Fruit fly (Drosophila melanogaster) whole organism, pupa: ENCODE results near the gene CG6171.

Experiments
- CG10348 ChIP-seq: fragments of 200-800 bp; sonication (Bioruptor generic); IDR thresholded peaks from 2 replicates; pipeline ENCODE4 v1.3.6; 2022; ENCODE audit warnings: missing biosample characterization, missing genetic modification characterization
- CG13204 ChIP-seq: fragments of 200-800 bp; sonication (Bioruptor generic); optimal IDR thresholded peaks from 2 replicates; lab custom pipeline; 2018; ENCODE audit warnings: missing biosample characterization, mild to moderate bottlenecking, missing genetic modification characterization, moderate library complexity
- CG14655 ChIP-seq: fragments of 200-800 bp; sonication (Bioruptor generic); optimal IDR thresholded peaks from 3 replicates; lab custom pipeline; 2017; ENCODE audit warnings: mild to moderate bottlenecking, missing biosample characterization, missing genetic modification reagents, missing genetic modification characterization
- CG15710 ChIP-seq: fragments of 200-800 bp; sonication (Bioruptor generic); optimal IDR thresholded peaks from 2 replicates; lab custom pipeline; 2018; ENCODE audit warnings: missing biosample characterization, mild to moderate bottlenecking, missing genetic modification characterization, moderate library complexity
- CG32121 ChIP-seq: fragments of 200-800 bp; sonication (Bioruptor generic); IDR thresholded peaks from 2 replicates; pipeline ENCODE4 v1.3.6; 2022; ENCODE audit warnings: missing biosample characterization, missing genetic modification characterization
- CG4496 ChIP-seq: fragments of 200-800 bp; sonication (Bioruptor generic); IDR thresholded peaks from 3 replicates; pipeline ENCODE4 v1.3.6; 2022; ENCODE audit warnings: missing biosample characterization, missing genetic modification characterization
- CG8159 ChIP-seq: fragments of 200-800 bp; sonication (Bioruptor generic); optimal IDR thresholded peaks from 3 replicates; lab custom pipeline; 2018; ENCODE audit warnings: missing biosample characterization, mild to moderate bottlenecking, missing genetic modification characterization, moderate library complexity
- CG8301 ChIP-seq: fragments of 200-800 bp; sonication (Bioruptor generic); optimal IDR thresholded peaks from 2 replicates; lab custom pipeline; 2018; ENCODE audit warnings: missing biosample characterization, mild to moderate bottlenecking, missing genetic modification characterization
- Pif1A ChIP-seq: fragments of 200-800 bp; sonication (Bioruptor generic); optimal IDR thresholded peaks from 3 replicates; lab custom pipeline; 2016; ENCODE audit warnings: missing biosample characterization, missing genetic modification characterization
- Pif1B ChIP-seq: fragments of 200-800 bp; sonication (Bioruptor generic); optimal IDR thresholded peaks from 3 replicates; lab custom pipeline; 2016; ENCODE audit warnings: missing biosample characterization, missing genetic modification characterization
- Snoo ChIP-seq: fragments of 200-800 bp; sonication (Bioruptor generic); optimal IDR thresholded peaks from 3 replicates; lab custom pipeline; 2017; ENCODE audit warnings: missing biosample characterization, mild to moderate bottlenecking, missing genetic modification characterization, inconsistent platforms

CG6171 gene

DNA sequence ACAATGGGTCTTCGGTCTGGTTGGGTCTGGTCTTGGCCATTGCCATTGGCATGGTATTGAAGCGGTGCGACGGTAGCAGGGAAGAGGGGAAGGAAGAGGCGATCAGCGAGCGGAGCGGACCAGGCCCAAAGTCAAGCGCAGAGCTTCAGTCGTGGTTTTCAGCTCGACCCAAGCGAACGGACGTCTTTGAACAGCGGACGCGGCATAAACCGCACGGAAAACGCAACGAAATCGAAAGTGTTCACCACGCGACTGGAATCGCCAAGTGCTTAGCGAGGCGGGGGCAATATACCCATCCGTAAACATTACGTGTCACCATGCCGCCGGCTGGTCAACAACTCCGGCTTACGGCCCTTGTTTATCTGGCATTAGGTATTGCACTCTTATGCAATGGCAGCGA, 47.3 kb downstream of the CG6171 start, which contains the start of gene CG14866:
Gene CG14866 (plus strand): TSS at position 146 of the 400 bp plus-strand sequence.
- TF ChIP-seq Pif1A (GFP tag; lab: Kevin White, UChicago) = no peak
- TF ChIP-seq CG13204 = no peak
- TF ChIP-seq CG4496 (GFP tag; lab: Robert Waterston, UW) = no peak
- TF ChIP-seq CG10348 (GFP tag; lab: Robert Waterston, UW) = no peak
- TF ChIP-seq CG15710 (tag; lab: Kevin White, UChicago) = no peak
- no peak for TF ChIP-seq CG8159 (tag; lab: Kevin White, UChicago)
- no peak for TF ChIP-seq CG8301 (tag; lab: Kevin White, UChicago)
- TF ChIP-seq CG14655 = no peak

DNA sequence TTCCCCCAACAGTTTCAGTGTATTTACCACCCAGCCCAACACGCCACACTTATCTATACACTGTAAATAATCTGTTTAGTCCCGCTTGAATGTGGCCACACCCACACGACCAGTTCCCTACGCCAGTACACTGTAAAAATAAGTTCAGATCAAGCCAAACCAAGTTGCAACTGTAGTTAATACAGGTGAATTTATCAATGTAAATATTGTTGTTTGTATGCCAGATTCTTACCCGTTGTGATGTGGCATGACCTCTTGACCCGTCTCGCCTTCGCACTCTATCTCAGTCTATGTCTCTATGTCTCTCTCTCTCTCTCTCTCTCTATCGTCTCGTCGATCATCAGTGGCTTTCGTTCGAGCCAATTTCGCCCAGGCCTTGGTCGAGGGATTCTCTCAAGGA, 49.8 kb downstream of the CG6171 start:
- TF ChIP-seq Pif1B (GFP tag; lab: Kevin White, UChicago) (no peak), CG8301 (tag; lab: Kevin White, UChicago) (no peak), CG32121 (GFP tag; lab: Robert Waterston, UW) (no peak), Snoo (tag; lab: Kevin White, UChicago) (no peak)
